Worm (Caenorhabditis elegans) whole organism, L2 larva: ENCODE measurements around the gene str-41.

Source experiments
- egl-27 ChIP-seq: sonication (generic microtip); optimal IDR thresholded peaks from 3 replicates; lab custom pipeline; 2017; ENCODE audit warnings: missing biosample characterization, missing genetic modification reagents, missing genetic modification characterization
- lin-13 ChIP-seq: fragments of 150-350 bp; optimal IDR thresholded peaks from 2 replicates; lab custom pipeline; 2014; ENCODE audit warnings: missing biosample characterization, missing genetic modification reagents, missing genetic modification characterization
- lin-39 ChIP-seq: fragments of 150-350 bp; optimal IDR thresholded peaks from 2 replicates; lab custom pipeline; 2014; ENCODE audit warnings: missing biosample characterization, missing genetic modification reagents, missing genetic modification characterization
- nhr-10 ChIP-seq: sonication (generic microtip); optimal IDR thresholded peaks from 2 replicates; lab custom pipeline; 2017; ENCODE audit warnings: missing biosample characterization, missing genetic modification characterization
- nhr-12 ChIP-seq: fragments of 150-350 bp; optimal IDR thresholded peaks from 2 replicates; lab custom pipeline; 2014; ENCODE audit warnings: missing biosample characterization, missing genetic modification characterization

DNA sequence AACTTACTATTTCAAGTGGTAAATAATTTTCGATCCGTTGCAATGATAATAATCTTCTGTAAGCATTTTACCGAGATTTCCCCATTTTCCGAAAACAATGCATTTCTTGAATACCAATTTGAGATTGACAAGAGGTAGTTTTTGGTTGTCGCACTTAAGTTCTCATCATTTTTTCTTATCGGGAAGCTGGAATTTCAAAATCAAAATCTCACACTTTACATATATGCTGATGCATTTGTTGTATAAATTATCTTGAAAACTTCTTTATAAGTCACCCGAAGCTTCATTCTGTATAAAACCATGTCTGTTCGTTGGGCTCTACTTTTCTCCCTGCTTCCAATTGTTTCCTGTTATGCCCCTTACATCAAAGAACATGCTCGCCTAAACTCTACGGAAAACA, 39.6 kb downstream of the str-41 start, which contains the start of gene try-11:
- no peak for TF ChIP-seq nhr-12
- no peak for TF ChIP-seq egl-27 (tag; lab: Kevin White, UChicago)
- no peak for TF ChIP-seq nhr-10 (tag; lab: Kevin White, UChicago)
- no peak for TF ChIP-seq lin-13
- TF ChIP-seq lin-39 (tag; lab: Kevin White, UChicago): no peak
